Worm (Caenorhabditis elegans): ENCODE results near the gene unc-76.

unc-76 gene

DNA sequence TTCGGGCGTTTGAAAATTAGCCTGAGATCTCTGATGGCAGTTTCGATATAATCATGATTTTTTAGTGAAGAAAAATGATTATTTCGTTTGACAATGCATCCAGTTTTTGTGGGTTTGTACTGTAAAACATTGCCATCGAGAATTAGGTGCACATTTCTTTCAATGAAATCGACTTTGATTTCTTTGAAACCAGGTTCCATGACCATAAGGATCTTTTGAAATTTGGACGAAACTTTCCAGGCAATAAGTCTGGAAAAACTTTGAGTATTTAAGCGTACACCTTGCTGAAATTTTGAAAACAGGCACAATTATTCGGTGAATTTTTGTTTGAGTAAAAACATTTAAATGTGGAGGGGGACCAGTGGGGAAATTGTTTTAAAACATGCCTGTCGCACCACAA lies 19.8 kb upstream of the unc-76 start:
- TF ChIP-seq nhr-25 (tag; optimal IDR thresholded peaks at IDR 0.05; ENCODE audit: borderline replicate concordance, insufficient read depth) (no peak), aha-1 (tag) (peak; percentile 91)

DNA sequence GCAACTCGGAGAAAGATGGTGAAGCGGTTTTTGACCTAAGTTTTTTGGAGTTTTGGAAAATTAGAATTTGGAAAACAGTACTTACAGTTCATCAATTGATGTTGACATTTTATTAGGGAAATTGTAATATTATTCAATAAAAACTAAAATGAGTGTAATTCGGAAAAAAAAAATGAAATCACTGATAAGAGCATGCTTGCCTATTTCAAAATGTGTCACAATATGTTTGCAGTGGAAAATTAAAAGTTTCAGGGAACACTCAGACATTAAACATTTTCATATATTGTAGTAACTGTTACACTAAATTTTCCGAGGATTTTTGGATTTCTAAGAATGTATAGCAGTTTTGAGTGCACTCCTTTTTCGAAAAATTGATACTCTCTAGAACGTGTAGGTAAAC lies 19.2 kb upstream of the unc-76 start, which contains the start of the genes fbxa-82 and C25D7.5:
TSS of gene fbxa-82 (minus strand) at position 163 of the 400 bp plus-strand sequence.
TSS of gene C25D7.5 (plus strand) at position 283 of the 400 bp plus-strand sequence.
- peak; percentile 82 for TF ChIP-seq zip-2 (tag; optimal IDR thresholded peaks at IDR 0.05)
- TF ChIP-seq ztf-7 (tag; optimal IDR thresholded peaks at IDR 0.05), result peak; percentile 62
- no peak for TF ChIP-seq lin-39 (tag; optimal IDR thresholded peaks at IDR 0.05)
- TF ChIP-seq lir-3 (tag; optimal IDR thresholded peaks at IDR 0.05), result no peak
- TF ChIP-seq saeg-2 (GFP tag; IDR thresholded peaks at IDR 0.05), result no peak
- TF ChIP-seq daf-16 (GFP tag; optimal IDR thresholded peaks at IDR 0.05), result no peak
- peak; percentile 59 for TF ChIP-seq daf-16 (tag; optimal IDR thresholded peaks at IDR 0.05)
- no peak for TF ChIP-seq ctbp-1 (GFP tag; IDR thresholded peaks at IDR 0.05)
- no peak for TF ChIP-seq F44E2.7 (GFP tag; IDR thresholded peaks at IDR 0.05)
- TF ChIP-seq F37D6.2 (tag; optimal IDR thresholded peaks at IDR 0.05), result no peak
- no peak for TF ChIP-seq R02D3.7 (tag; optimal IDR thresholded peaks at IDR 0.05)
- peak; percentile 43 for TF ChIP-seq nhr-28 (tag; optimal IDR thresholded peaks at IDR 0.05)
- no peak for TF ChIP-seq daf-8 (GFP tag; IDR thresholded peaks at IDR 0.05)
- peak; percentile 57 for TF ChIP-seq nhr-77 (tag; optimal IDR thresholded peaks at IDR 0.05)
- no peak for TF ChIP-seq dpl-1 (GFP tag; optimal IDR thresholded peaks at IDR 0.05)
- TF ChIP-seq pqm-1 (tag; optimal IDR thresholded peaks at IDR 0.05), result peak; percentile 24
- TF ChIP-seq Y75B8A.6 (GFP tag; IDR thresholded peaks at IDR 0.05), result no peak
- no peak for TF ChIP-seq cey-2 (tag; optimal IDR thresholded peaks at IDR 0.05; ENCODE audit: borderline replicate concordance, insufficient read depth)
- no peak for TF ChIP-seq nhr-237 (tag; optimal IDR thresholded peaks at IDR 0.05)
- no peak for TF ChIP-seq set-16 (GFP tag; IDR thresholded peaks at IDR 0.05)
- no peak for TF ChIP-seq F26F4.8 (GFP tag; conservative IDR thresholded peaks at IDR 0.05)

DNA sequence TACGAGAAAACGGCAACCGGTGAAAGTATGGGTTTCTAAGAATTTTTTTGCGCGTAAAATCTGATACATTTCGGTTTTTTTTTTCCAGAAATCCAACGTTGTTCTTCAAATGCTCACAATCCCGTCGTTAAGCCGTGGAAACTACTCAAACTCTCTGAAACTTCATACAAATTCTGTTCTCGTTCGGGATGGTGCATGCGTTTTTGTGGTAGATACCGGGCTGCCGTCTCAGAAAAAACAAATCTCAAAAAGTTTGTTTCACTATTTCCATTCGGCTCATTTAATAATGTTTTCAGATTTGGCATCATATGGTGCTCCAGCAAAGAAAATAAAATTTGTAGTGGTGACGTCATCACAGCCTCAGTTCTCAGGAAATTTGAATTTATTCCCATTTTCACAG lies 16.8 kb upstream of the unc-76 start:
- TF ChIP-seq aha-1 (tag) (peak; percentile 91), ceh-62 (tag; optimal IDR thresholded peaks at IDR 0.05) (no peak)

DNA sequence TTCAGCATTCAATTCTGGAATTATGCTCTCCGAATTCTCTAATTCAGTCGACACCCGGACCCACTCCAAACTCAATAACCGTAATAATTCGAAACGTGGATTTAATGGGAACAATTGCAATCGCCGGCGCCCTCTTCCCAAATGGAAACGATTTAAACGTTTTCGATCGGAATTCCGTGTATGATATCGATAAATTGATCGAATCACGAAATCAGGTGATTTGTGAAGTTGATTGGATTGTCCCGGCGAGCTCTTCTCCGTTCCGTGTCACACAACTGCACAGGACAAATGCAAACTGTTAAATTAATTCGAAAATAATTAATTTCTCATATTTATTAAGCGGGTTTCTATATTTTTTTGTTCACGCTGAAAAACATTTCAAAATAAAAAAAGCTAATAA lies 15.7 kb upstream of the unc-76 start, which contains the start of gene C25D7.16:
TSS of gene C25D7.16 (plus strand) at position 301 of the 400 bp plus-strand sequence.
- TF ChIP-seq D1046.2 (GFP tag; IDR thresholded peaks at IDR 0.05), result no peak
- TF ChIP-seq aha-1 (tag), result peak; percentile 49
- no peak for TF ChIP-seq F26F4.8 (GFP tag; conservative IDR thresholded peaks at IDR 0.05)

DNA sequence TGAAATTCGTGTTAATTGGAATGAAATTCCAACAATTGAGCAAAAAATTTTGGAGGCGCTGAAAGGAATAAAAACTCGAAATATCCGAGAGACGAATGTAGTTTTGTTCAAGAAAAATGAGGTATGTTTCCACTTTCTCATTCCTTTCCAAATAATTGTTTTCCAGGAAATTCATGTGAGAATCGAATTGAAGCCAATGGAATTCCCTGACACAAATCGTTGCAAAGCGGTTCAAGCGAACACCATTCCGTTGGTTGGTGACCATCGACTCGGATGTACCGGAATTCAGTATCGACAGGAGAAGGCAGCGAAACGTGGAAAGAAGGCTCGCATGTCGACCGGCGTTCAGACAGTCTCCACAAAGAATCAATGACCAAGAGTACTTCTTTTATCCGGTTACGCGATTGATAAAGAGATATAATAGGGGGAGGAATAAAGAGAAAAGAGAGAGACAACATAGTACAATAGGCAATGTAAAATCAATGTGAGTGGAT lies 15.2 kb upstream of the unc-76 start:
- TF ChIP-seq egl-43 (GFP tag; IDR thresholded peaks at IDR 0.05), result 0 out of 2 replicates have a peak, but pooled peaks have one; percentile 24
- no peak for TF ChIP-seq cey-2 (tag; optimal IDR thresholded peaks at IDR 0.05; ENCODE audit: borderline replicate concordance, insufficient read depth)

ce11 chrV:15057724-15058123 lies 13.8 kb upstream of the unc-76 start:
- TF ChIP-seq daf-16 (GFP tag; optimal IDR thresholded peaks at IDR 0.05) (no peak), daf-16 (tag; optimal IDR thresholded peaks at IDR 0.05) (no peak), aha-1 (tag) (peak; percentile 92)

DNA sequence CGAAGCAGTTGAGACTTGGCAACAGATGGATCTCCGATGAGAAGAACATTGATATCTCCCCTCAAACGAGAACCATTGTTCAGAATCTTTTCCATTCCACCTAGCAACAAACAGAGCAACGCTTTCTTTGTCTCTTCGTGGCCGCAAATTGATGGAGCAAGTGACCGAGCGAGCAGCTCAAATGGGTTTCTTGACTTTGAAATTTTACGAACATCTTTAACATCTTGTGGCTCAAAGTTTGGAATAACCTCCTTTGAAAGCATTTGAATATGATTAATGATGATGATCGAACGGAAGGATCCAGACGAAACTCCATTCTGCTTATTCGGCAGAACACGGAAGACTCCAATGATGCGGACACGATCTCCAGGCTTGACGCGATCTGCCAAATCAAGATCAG lies 13.1 kb upstream of the unc-76 start:
- no peak for TF ChIP-seq nhr-76 (tag; optimal IDR thresholded peaks at IDR 0.05)
- no peak for TF ChIP-seq dmd-8 (GFP tag; IDR thresholded peaks at IDR 0.05)
- TF ChIP-seq unc-62 (GFP tag; optimal IDR thresholded peaks at IDR 0.05 in 1 of 2), result peak in 1 of 2 experiments; percentile 98
- TF ChIP-seq unc-62 (tag; optimal IDR thresholded peaks at IDR 0.05), result no peak

All from whole organism, L4 larva.